Worm (Caenorhabditis elegans) whole organism, L3 larva: Measurements from ENCODE around the gene clic-1.

Source experiments
- nfya-1 ChIP-seq: sonication (generic microtip); optimal IDR thresholded peaks from 2 replicates; lab custom pipeline; 2017; ENCODE audit warnings: missing genetic modification characterization, mild to moderate bottlenecking, missing compliant biosample characterization, antibody characterized with exemption, moderate library complexity; ENCODE audit not compliant: insufficient read depth
- nhr-11 ChIP-seq: fragments of 150-350 bp; optimal IDR thresholded peaks from 2 replicates; lab custom pipeline; 2014; ENCODE audit warnings: missing biosample characterization, missing genetic modification characterization
- ztf-11 ChIP-seq: fragments of 150-350 bp; optimal IDR thresholded peaks from 2 replicates; lab custom pipeline; 2014; ENCODE audit warnings: missing biosample characterization, missing genetic modification characterization

ce11 chrV:7759270-7759669 lies 24.6 kb upstream of the clic-1 start:
- TF ChIP-seq nfya-1 (peak; percentile 57), ztf-11 (tag; lab: Kevin White, UChicago) (no peak), nhr-11 (tag; lab: Kevin White, UChicago) (no peak)
